Worm (Caenorhabditis elegans): Measurements from ENCODE around the gene adh-1.

- no peak for TF ChIP-seq lin-32 (GFP tag; optimal IDR thresholded peaks at IDR 0.05)
- TF ChIP-seq elt-3 (tag; optimal IDR thresholded peaks at IDR 0.05) = no peak
- TF ChIP-seq ces-1 (GFP tag; optimal IDR thresholded peaks at IDR 0.05) = no peak
- no peak for TF ChIP-seq nhr-12 (tag; optimal IDR thresholded peaks at IDR 0.05)
- no peak for TF ChIP-seq zip-8 (tag; optimal IDR thresholded peaks at IDR 0.05)
- TF ChIP-seq bed-3 (GFP tag; optimal IDR thresholded peaks at IDR 0.05) = no peak
- no peak for TF ChIP-seq nhr-2 (tag; optimal IDR thresholded peaks at IDR 0.05)
- TF ChIP-seq mab-5 (tag; optimal IDR thresholded peaks at IDR 0.05) = no peak
- TF ChIP-seq mls-2 (tag; optimal IDR thresholded peaks at IDR 0.05) = no peak
- no peak for TF ChIP-seq unc-62 (GFP tag; optimal IDR thresholded peaks at IDR 0.05)
- TF ChIP-seq snpc-4 (tag; optimal IDR thresholded peaks at IDR 0.05) = no peak
Measured at ce11 chrV:11900127-11900526, 12.1 kb downstream of the adh-1 start.

Data from whole organism, mixed stage, embryonic.